Fruit fly (Drosophila melanogaster) whole organism, wandering third instar larva: ENCODE data around the gene Hsc70-3.

Experiments used
- Abd-B ChIP-seq: fragments of >200 bp; optimal IDR thresholded peaks from 2 replicates; lab custom pipeline; 2017; ENCODE audit warnings: missing biosample characterization, missing genetic modification characterization
- CG32264 ChIP-seq: fragments of 200-800 bp; sonication (Bioruptor generic); optimal IDR thresholded peaks from 2 replicates; lab custom pipeline; 2016; ENCODE audit warnings: missing biosample characterization, missing genetic modification characterization
- CG9705 ChIP-seq: fragments of 200-800 bp; sonication (Bioruptor generic); optimal IDR thresholded peaks from 2 replicates; lab custom pipeline; 2018; ENCODE audit warnings: missing biosample characterization, mild to moderate bottlenecking, missing genetic modification characterization
- CrebA ChIP-seq: fragments of 200-800 bp; sonication (Bioruptor generic); optimal IDR thresholded peaks from 2 replicates; lab custom pipeline; 2016; ENCODE audit warnings: missing biosample characterization, mild to moderate bottlenecking, missing genetic modification characterization, borderline replicate concordance
- Dfd ChIP-seq: fragments of >200 bp; optimal IDR thresholded peaks from 2 replicates; lab custom pipeline; 2017; ENCODE audit warnings: missing biosample characterization, missing genetic modification characterization
- Dif ChIP-seq: fragments of 200-275, 200-300 bp; sonication (Bioruptor generic); optimal IDR thresholded peaks from 2 replicates; lab custom pipeline; 2018; ENCODE audit warnings: missing biosample characterization, missing genetic modification characterization; ENCODE audit not compliant: partially characterized antibody
- GATAd ChIP-seq: sonication (Bioruptor generic); optimal IDR thresholded peaks from 2 replicates; lab custom pipeline; 2016; ENCODE audit warnings: missing biosample characterization, missing genetic modification characterization
- HLH106 ChIP-seq: fragments of 200-800 bp; optimal IDR thresholded peaks from 3 replicates; lab custom pipeline; 2019; ENCODE audit warnings: missing biosample characterization, mild to moderate bottlenecking, missing genetic modification characterization, moderate library complexity
- Hnf4 ChIP-seq: fragments of 200-800 bp; sonication (Bioruptor generic); optimal IDR thresholded peaks from 2 replicates; lab custom pipeline; 2016; ENCODE audit warnings: missing biosample characterization, mild to moderate bottlenecking, missing genetic modification characterization
- Hr78 ChIP-seq: fragments of >200 bp; optimal IDR thresholded peaks from 2 replicates; lab custom pipeline; 2017; ENCODE audit warnings: missing biosample characterization, missing genetic modification characterization
- Hr83 ChIP-seq: fragments of 200-300 bp; sonication (Bioruptor generic); optimal IDR thresholded peaks from 2 replicates; lab custom pipeline; 2016; ENCODE audit warnings: missing biosample characterization, mild to moderate bottlenecking, missing genetic modification characterization, moderate library complexity; ENCODE audit not compliant: poor library complexity, severe bottlenecking
- Jra ChIP-seq: sonication (Bioruptor generic); optimal IDR thresholded peaks from 2 replicates; lab custom pipeline; 2016; ENCODE audit warnings: missing biosample characterization, missing genetic modification characterization
- Mio ChIP-seq: sonication (Bioruptor generic); optimal IDR thresholded peaks from 2 replicates; lab custom pipeline; 2016; ENCODE audit warnings: missing biosample characterization, missing genetic modification characterization
- Myc ChIP-seq: fragments of >200 bp; optimal IDR thresholded peaks from 2 replicates; lab custom pipeline; 2017
- N ChIP-seq: fragments of >200 bp; optimal IDR thresholded peaks from 2 replicates; lab custom pipeline; 2018; ENCODE audit warnings: missing biosample characterization, missing external identifiers, missing genetic modification characterization
- OdsH ChIP-seq: fragments of 200-800 bp; sonication (Bioruptor generic); optimal IDR thresholded peaks from 2 replicates; lab custom pipeline; 2016; ENCODE audit warnings: missing biosample characterization, mild to moderate bottlenecking, missing genetic modification characterization
- Rel ChIP-seq, 2 experiments: fragments of 200-800 bp; sonication (Bioruptor generic) in 1 of 2; optimal IDR thresholded peaks; 2 replicates in 1 of 2; 3 replicates in 1 of 2; lab custom pipeline; 2016 to 2019; ENCODE audit warnings: mild to moderate bottlenecking in 2 of 2, missing biosample characterization in 2 of 2, missing genetic modification characterization in 2 of 2, moderate library complexity in 1 of 2
- Sp1 ChIP-seq: fragments of 200-800 bp; sonication (Bioruptor generic); optimal IDR thresholded peaks from 3 replicates; lab custom pipeline; 2019; ENCODE audit warnings: missing biosample characterization, mild to moderate bottlenecking, missing genetic modification characterization, moderate library complexity
- Vsx2 ChIP-seq: fragments of 200-300, 225-300 bp; sonication (Bioruptor generic); optimal IDR thresholded peaks from 2 replicates; lab custom pipeline; 2018; ENCODE audit warnings: missing biosample characterization, missing genetic modification characterization; ENCODE audit not compliant: partially characterized antibody
- br ChIP-seq: fragments of 200-800 bp; sonication (Bioruptor generic); optimal IDR thresholded peaks from 2 replicates; lab custom pipeline; 2016; ENCODE audit warnings: missing biosample characterization, missing genetic modification characterization
- brk ChIP-seq: fragments of 200-800 bp; sonication (Bioruptor generic); optimal IDR thresholded peaks from 2 replicates; lab custom pipeline; 2016; ENCODE audit warnings: missing biosample characterization, mild to moderate bottlenecking, missing genetic modification characterization
- dl ChIP-seq, 2 experiments: fragments of 175-275, 200-275 bp in 1 of 2; fragments of 200-275 bp in 1 of 2; sonication (Bioruptor generic); optimal IDR thresholded peaks; lab custom pipeline; 2018; ENCODE audit warnings: mild to moderate bottlenecking in 2 of 2, missing biosample characterization in 2 of 2, missing genetic modification characterization in 2 of 2, moderate library complexity in 2 of 2; ENCODE audit not compliant: partially characterized antibody in 2 of 2, insufficient read depth in 1 of 2
- dmrt93B ChIP-seq: fragments of 200-800 bp; sonication (Bioruptor generic); optimal IDR thresholded peaks from 2 replicates; lab custom pipeline; 2018; ENCODE audit warnings: missing biosample characterization, mild to moderate bottlenecking, missing genetic modification characterization
- dsf ChIP-seq: sonication (Bioruptor generic); optimal IDR thresholded peaks from 2 replicates; lab custom pipeline; 2016; ENCODE audit warnings: missing biosample characterization, missing genetic modification characterization, borderline replicate concordance
- ey ChIP-seq: fragments of 200-800 bp; sonication (Bioruptor generic); optimal IDR thresholded peaks from 2 replicates; lab custom pipeline; 2016; ENCODE audit warnings: missing biosample characterization, missing genetic modification characterization
- foxo ChIP-seq, 2 experiments: fragments of 200-800 bp; sonication (Bioruptor generic); optimal IDR thresholded peaks; 2 replicates in 1 of 2; 3 replicates in 1 of 2; lab custom pipeline; 2016 to 2017; ENCODE audit warnings: missing biosample characterization in 2 of 2, missing genetic modification characterization in 2 of 2
- fru ChIP-seq: fragments of 200-800 bp; sonication (Bioruptor generic); optimal IDR thresholded peaks from 3 replicates; lab custom pipeline; 2016; ENCODE audit warnings: missing biosample characterization, mild to moderate bottlenecking, missing genetic modification characterization
- h ChIP-seq: fragments of 200-800 bp; sonication (Bioruptor generic); optimal IDR thresholded peaks from 3 replicates; lab custom pipeline; 2016; ENCODE audit warnings: missing biosample characterization, mild to moderate bottlenecking, missing genetic modification characterization
- jim ChIP-seq: fragments of 175-275, 200-325 bp; sonication (Bioruptor generic); optimal IDR thresholded peaks from 2 replicates; lab custom pipeline; 2016; ENCODE audit warnings: missing biosample characterization, mild to moderate bottlenecking, missing genetic modification characterization
- lola ChIP-seq: fragments of >200 bp; optimal IDR thresholded peaks from 2 replicates; lab custom pipeline; 2017; ENCODE audit warnings: missing biosample characterization, missing genetic modification characterization
- pan ChIP-seq: fragments of >200 bp; optimal IDR thresholded peaks from 2 replicates; lab custom pipeline; 2017
- psq ChIP-seq: fragments of 200-800 bp; sonication (Bioruptor generic); optimal IDR thresholded peaks from 3 replicates; lab custom pipeline; 2017; ENCODE audit warnings: missing biosample characterization, mild to moderate bottlenecking, missing genetic modification characterization, moderate library complexity
- rgr ChIP-seq: fragments of 200-800 bp; sonication (Bioruptor generic); optimal IDR thresholded peaks from 3 replicates; lab custom pipeline; 2016; ENCODE audit warnings: missing biosample characterization, mild to moderate bottlenecking, missing genetic modification characterization
- sage ChIP-seq: fragments of 200-800 bp; sonication (Bioruptor generic); optimal IDR thresholded peaks from 2 replicates; lab custom pipeline; 2016; ENCODE audit warnings: missing biosample characterization, mild to moderate bottlenecking, missing genetic modification characterization
- sv ChIP-seq: fragments of 200-800 bp; sonication (Bioruptor generic); optimal IDR thresholded peaks from 3 replicates; lab custom pipeline; 2016; ENCODE audit warnings: missing biosample characterization, missing genetic modification characterization
- tai ChIP-seq: sonication (Bioruptor generic); optimal IDR thresholded peaks from 2 replicates; lab custom pipeline; 2016; ENCODE audit warnings: missing biosample characterization, missing genetic modification characterization
- usp ChIP-seq: fragments of >200 bp; optimal IDR thresholded peaks from 2 replicates; lab custom pipeline; 2017; ENCODE audit warnings: missing biosample characterization, missing genetic modification characterization
- woc ChIP-seq: sonication (Bioruptor generic); optimal IDR thresholded peaks from 2 replicates; lab custom pipeline; 2016; ENCODE audit warnings: missing biosample characterization, mild to moderate bottlenecking, missing genetic modification characterization

Gene Hsc70-3

DNA sequence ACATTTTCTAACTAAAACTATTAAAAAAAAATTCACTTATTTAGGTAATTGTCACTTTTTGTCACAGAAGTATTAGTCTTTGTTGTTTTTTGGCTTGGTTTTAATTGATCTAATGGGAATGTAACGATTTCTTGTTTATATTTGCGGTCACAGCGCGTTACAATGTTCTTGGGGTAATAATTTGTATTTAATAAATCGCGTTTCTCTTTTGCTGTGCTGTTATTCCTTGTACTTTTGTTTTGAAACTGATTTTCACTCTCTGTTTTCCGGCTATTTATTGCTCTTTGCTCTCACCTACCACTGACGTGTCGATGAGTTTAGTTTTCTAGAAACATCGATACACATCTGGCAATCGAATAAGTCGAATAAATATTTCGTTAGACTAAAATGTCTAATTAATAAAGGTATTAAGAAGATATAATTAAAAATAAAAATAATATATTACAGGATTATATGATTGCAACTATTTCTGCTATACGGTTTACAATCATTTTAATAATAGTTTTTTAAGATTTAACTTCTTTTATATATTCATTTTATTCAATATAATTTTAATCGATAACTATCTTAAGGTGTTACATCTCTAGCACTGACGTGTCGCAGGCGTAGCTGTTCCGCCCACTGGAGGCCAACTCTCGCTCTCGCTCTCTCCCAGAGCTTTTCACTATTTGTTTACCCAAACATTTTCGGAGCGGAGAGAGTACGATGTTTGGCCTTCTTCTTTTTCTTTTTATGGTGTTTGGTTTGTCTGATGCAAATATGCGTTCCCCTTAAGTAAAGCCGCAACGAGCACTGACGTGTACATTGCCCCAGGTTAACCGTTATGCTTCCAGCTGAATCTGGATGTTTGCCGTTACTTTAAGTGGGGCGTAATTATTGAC, at the start of gene Hsc70-3:
Gene Hsc70-3 (minus strand): TSS at position 251 of the 881 bp plus-strand sequence.
- TF ChIP-seq tai (no peak), h (GFP tag; lab: Kevin White, UChicago) (peak; percentile 13), dmrt93B (GFP tag; lab: Kevin White, UChicago) (no peak), Dfd (GFP tag; lab: Kevin White, UChicago) (no peak), brk (GFP tag; lab: Kevin White, UChicago) (peak; percentile 24), br (GFP tag; lab: Kevin White, UChicago) (peak; percentile 22), Jra (GFP tag; lab: Kevin White, UChicago) (no peak), sage (GFP tag; lab: Kevin White, UChicago) (no peak), CrebA (GFP tag; lab: Kevin White, UChicago) (peak; percentile 72), N (GFP tag; lab: Kevin White, UChicago) (no peak), dsf (GFP tag; lab: Kevin White, UChicago) (no peak), Dif (peak; percentile 93), GATAd (GFP tag; lab: Kevin White, UChicago) (no peak), rgr (GFP tag; lab: Kevin White, UChicago) (peak; percentile 26), Mio (GFP tag; lab: Kevin White, UChicago) (no peak), fru (peak; percentile 17), jim (GFP tag; lab: Kevin White, UChicago) (no peak), Hr78 (GFP tag; lab: Kevin White, UChicago) (no peak), ey (no peak), woc (GFP tag; lab: Kevin White, UChicago) (no peak), usp (GFP tag; lab: Kevin White, UChicago) (no peak), CG9705 (no peak), pan (no peak), foxo (GFP tag; optimal IDR thresholded peaks at IDR 0.05; lab: Kevin White, UChicago) (peak in 1 of 2 experiments; percentile 32), Rel (GFP tag; optimal IDR thresholded peaks at IDR 0.05; lab: Kevin White, UChicago) (peak; percentile 5), Rel (tag; optimal IDR thresholded peaks at IDR 0.05; lab: Kevin White, UChicago) (peak; percentile 22), Sp1 (GFP tag; lab: Kevin White, UChicago) (peak; percentile 46), lola (no peak), CG32264 (no peak), Abd-B (GFP tag; lab: Kevin White, UChicago) (no peak), HLH106 (peak; percentile 52), OdsH (GFP tag; lab: Kevin White, UChicago) (peak; percentile 41), Vsx2 (GFP tag; lab: Kevin White, UChicago) (no peak), dl (GFP tag; optimal IDR thresholded peaks at IDR 0.05; lab: Kevin White, UChicago; ENCODE audit: insufficient read depth in 1 of 2, partially characterized antibody in 2 of 2) (peak; percentile 58 to 78), sv (no peak), Hr83 (GFP tag; lab: Kevin White, UChicago) (peak; percentile 41), psq (peak; percentile 56), Hnf4 (GFP tag; lab: Kevin White, UChicago) (peak; percentile 61), Myc (lab: Kevin White, UChicago) (no peak)

dm6 chrX:11855950-11856349, 49.0 kb upstream of the Hsc70-3 start:
- TF ChIP-seq Dfd (GFP tag; lab: Kevin White, UChicago) (no peak), Rel (GFP tag; optimal IDR thresholded peaks at IDR 0.05; lab: Kevin White, UChicago) (no peak), Rel (tag; optimal IDR thresholded peaks at IDR 0.05; lab: Kevin White, UChicago) (peak; percentile 86)
- TF ChIP-seq, all 38 proteins: peak for 1
